Fruit fly (Drosophila melanogaster): ENCODE results near the gene CG10300.

dm6 chr3R:23702461-23702860, 8.9 kb upstream of the CG10300 start, which contains the start of gene Qsox4:
- TF ChIP-seq Hr78 (GFP tag; optimal IDR thresholded peaks at IDR 0.05) (no peak), Vsx2 (GFP tag; optimal IDR thresholded peaks at IDR 0.05; ENCODE audit: partially characterized antibody) (no peak), psq (GFP tag; optimal IDR thresholded peaks at IDR 0.05) (no peak), OdsH (GFP tag; optimal IDR thresholded peaks at IDR 0.05) (no peak), dmrt93B (GFP tag; optimal IDR thresholded peaks at IDR 0.05) (no peak), usp (GFP tag; optimal IDR thresholded peaks at IDR 0.05) (no peak), br (GFP tag; optimal IDR thresholded peaks at IDR 0.05) (no peak), Myc (optimal IDR thresholded peaks at IDR 0.05) (no peak), Abd-B (GFP tag; optimal IDR thresholded peaks at IDR 0.05) (no peak), brk (GFP tag; optimal IDR thresholded peaks at IDR 0.05) (no peak), sv (GFP tag; optimal IDR thresholded peaks at IDR 0.05) (no peak), h (GFP tag; optimal IDR thresholded peaks at IDR 0.05) (no peak)
